Worm (Caenorhabditis elegans) whole organism, L1 larva: ENCODE measurements around the gene srz-66.
A peak's percentile ranks its signal among the peaks of the same experiment; 100 is the strongest.

Source experiments
- C16A3.4 ChIP-seq: fragments of 150-350 bp; optimal IDR thresholded peaks from 2 replicates; lab custom pipeline; 2014; ENCODE audit warnings: missing biosample characterization, missing genetic modification characterization
- C34B4.2 ChIP-seq: sonication (generic microtip); optimal IDR thresholded peaks from 2 replicates; lab custom pipeline; 2017; ENCODE audit warnings: mild to moderate bottlenecking, missing genetic modification characterization, missing compliant biosample characterization
- Y116A8C.19 ChIP-seq: sonication (generic microtip); optimal IDR thresholded peaks from 2 replicates; lab custom pipeline; 2016; ENCODE audit warnings: missing compliant biosample characterization, missing genetic modification characterization, borderline replicate concordance
- aha-1 ChIP-seq: fragments of 150-350 bp; optimal IDR thresholded peaks from 2 replicates; lab custom pipeline; 2014; ENCODE audit warnings: missing biosample characterization, missing genetic modification characterization
- alr-1 ChIP-seq: fragments of 200-800 bp; sonication (Bioruptor generic); optimal IDR thresholded peaks from 2 replicates; lab custom pipeline; 2018; ENCODE audit warnings: borderline replicate concordance, mild to moderate bottlenecking, missing genetic modification characterization, missing compliant biosample characterization
- aly-2 ChIP-seq: fragments of 150-350 bp; optimal IDR thresholded peaks from 2 replicates; lab custom pipeline; 2014; ENCODE audit warnings: missing biosample characterization, missing genetic modification characterization
- ceh-8 ChIP-seq: fragments of 200-800 bp; sonication (Bioruptor generic); optimal IDR thresholded peaks from 2 replicates; lab custom pipeline; 2018; ENCODE audit warnings: mild to moderate bottlenecking, missing genetic modification characterization, moderate library complexity, missing compliant biosample characterization
- ceh-82 ChIP-seq, 3 experiments: fragments of 150-350 bp in 1 of 3; sonication (generic microtip) in 2 of 3; optimal IDR thresholded peaks; 2 replicates each; lab custom pipeline; 2014 to 2017; ENCODE audit warnings: missing biosample characterization in 3 of 3, missing genetic modification characterization in 3 of 3
- ceh-90 ChIP-seq: sonication (generic microtip); optimal IDR thresholded peaks from 2 replicates; lab custom pipeline; 2016; ENCODE audit warnings: missing genetic modification characterization, missing compliant biosample characterization
- dpl-1 ChIP-seq, 3 experiments: fragments of 150-350 bp in 2 of 3; sonication (generic microtip) in 1 of 3; optimal IDR thresholded peaks; 2 replicates each; lab custom pipeline; 2014 to 2017; ENCODE audit warnings: missing biosample characterization in 3 of 3, missing genetic modification characterization in 3 of 3, missing genetic modification reagents in 3 of 3
- dsc-1 ChIP-seq: sonication (generic microtip); optimal IDR thresholded peaks from 2 replicates; lab custom pipeline; 2016; ENCODE audit warnings: mild to moderate bottlenecking, missing genetic modification characterization, missing compliant biosample characterization
- efl-1 ChIP-seq, 4 experiments: fragments of 150-350 bp; optimal IDR thresholded peaks in 3 of 4; peaks in 1 of 4; 1 replicate in 1 of 4; 2 replicates in 3 of 4; lab custom pipeline; 2014; ENCODE audit warnings: missing biosample characterization in 2 of 4, missing genetic modification characterization in 2 of 4, missing genetic modification reagents in 2 of 4
- efl-3 ChIP-seq: fragments of 200-800 bp; sonication (Bioruptor generic); optimal IDR thresholded peaks from 2 replicates; lab custom pipeline; 2018; ENCODE audit warnings: mild to moderate bottlenecking, missing genetic modification characterization, missing compliant biosample characterization
- elt-2 ChIP-seq: sonication (generic microtip); optimal IDR thresholded peaks from 2 replicates; lab custom pipeline; 2016; ENCODE audit warnings: missing genetic modification characterization, mild to moderate bottlenecking, inconsistent platforms, missing compliant biosample characterization, missing genetic modification reagents
- fkh-10 ChIP-seq: sonication (generic microtip); optimal IDR thresholded peaks from 2 replicates; lab custom pipeline; 2017; ENCODE audit warnings: missing biosample characterization, missing genetic modification reagents, missing genetic modification characterization
- fkh-4 ChIP-seq: sonication (generic microtip); optimal IDR thresholded peaks from 2 replicates; lab custom pipeline; 2016; ENCODE audit warnings: missing compliant biosample characterization, missing genetic modification characterization, borderline replicate concordance
- hlh-17 ChIP-seq: fragments of 200-800 bp; sonication (Bioruptor generic); optimal IDR thresholded peaks from 2 replicates; lab custom pipeline; 2018; ENCODE audit warnings: missing genetic modification characterization, mild to moderate bottlenecking, missing compliant biosample characterization, moderate library complexity, borderline replicate concordance
- hlh-4 ChIP-seq: sonication (generic microtip); optimal IDR thresholded peaks from 2 replicates; lab custom pipeline; 2016; ENCODE audit warnings: mild to moderate bottlenecking, missing genetic modification characterization, missing compliant biosample characterization
- lin-15B ChIP-seq: fragments of 150-350 bp; sonication (generic microtip); optimal IDR thresholded peaks from 3 replicates; lab custom pipeline; 2014; ENCODE audit warnings: missing biosample characterization, missing genetic modification characterization
- lsy-2 ChIP-seq, 2 experiments: fragments of 150-350 bp; optimal IDR thresholded peaks; 2 replicates each; lab custom pipeline; 2014; ENCODE audit warnings: missing biosample characterization in 2 of 2, missing genetic modification characterization in 2 of 2
- mep-1 ChIP-seq: fragments of 150-350 bp; optimal IDR thresholded peaks from 2 replicates; lab custom pipeline; 2014; ENCODE audit warnings: missing biosample characterization, missing genetic modification characterization
- nhr-237 ChIP-seq: fragments of 150-350 bp; optimal IDR thresholded peaks from 2 replicates; lab custom pipeline; 2014; ENCODE audit warnings: missing biosample characterization, missing genetic modification characterization
- nhr-28 ChIP-seq: fragments of 150-350 bp; optimal IDR thresholded peaks from 2 replicates; lab custom pipeline; 2014; ENCODE audit warnings: missing biosample characterization, missing genetic modification characterization
- nhr-47 ChIP-seq: sonication (generic microtip); optimal IDR thresholded peaks from 2 replicates; lab custom pipeline; 2016; ENCODE audit warnings: mild to moderate bottlenecking, missing genetic modification characterization, moderate library complexity, missing compliant biosample characterization
- nhr-71 ChIP-seq: sonication (generic microtip); optimal IDR thresholded peaks from 2 replicates; lab custom pipeline; 2016; ENCODE audit warnings: mild to moderate bottlenecking, missing genetic modification characterization, moderate library complexity, missing compliant biosample characterization
- nhr-90 ChIP-seq: sonication (generic microtip); optimal IDR thresholded peaks from 2 replicates; lab custom pipeline; 2016; ENCODE audit warnings: mild to moderate bottlenecking, missing genetic modification characterization, missing compliant biosample characterization; ENCODE audit not compliant: poor library complexity
- pqm-1 ChIP-seq: sonication (generic microtip); optimal IDR thresholded peaks from 3 replicates; lab custom pipeline; 2017; ENCODE audit warnings: missing biosample characterization, missing genetic modification characterization
- rnt-1 ChIP-seq: sonication (generic microtip); optimal IDR thresholded peaks from 2 replicates; lab custom pipeline; 2016; ENCODE audit warnings: mild to moderate bottlenecking, missing genetic modification characterization, moderate library complexity, missing compliant biosample characterization
- snpc-4 ChIP-seq: fragments of 150-350 bp; optimal IDR thresholded peaks from 2 replicates; lab custom pipeline; 2014; ENCODE audit warnings: missing biosample characterization, missing genetic modification characterization
- snu-23 ChIP-seq: sonication (generic microtip); optimal IDR thresholded peaks from 2 replicates; lab custom pipeline; 2016; ENCODE audit warnings: missing genetic modification characterization, missing compliant biosample characterization
- sup-37 ChIP-seq: fragments of 200-800 bp; sonication (Bioruptor generic); optimal IDR thresholded peaks from 2 replicates; lab custom pipeline; 2018; ENCODE audit warnings: mild to moderate bottlenecking, missing genetic modification characterization, missing compliant biosample characterization
- unc-130 ChIP-seq: fragments of 150-350 bp; optimal IDR thresholded peaks from 2 replicates; lab custom pipeline; 2017; ENCODE audit warnings: missing biosample characterization, missing genetic modification characterization, inconsistent platforms
- unc-62 ChIP-seq: fragments of 150-350 bp; optimal IDR thresholded peaks from 2 replicates; lab custom pipeline; 2014; ENCODE audit warnings: missing biosample characterization, missing genetic modification reagents, missing genetic modification characterization
- unc-86 ChIP-seq: sonication (generic microtip); optimal IDR thresholded peaks from 2 replicates; lab custom pipeline; 2016; ENCODE audit warnings: missing genetic modification characterization, missing compliant biosample characterization
- unc-98 ChIP-seq: fragments of 200-800 bp; sonication (Bioruptor generic); IDR thresholded peaks from 2 replicates; pipeline ENCODE4 v1.3.6; 2022; ENCODE audit warnings: missing genetic modification characterization, missing compliant biosample characterization
- xbp-1 ChIP-seq: sonication (generic microtip); optimal IDR thresholded peaks from 2 replicates; lab custom pipeline; 2016; ENCODE audit warnings: missing genetic modification characterization, missing compliant biosample characterization

The srz-66 gene

ce11 chrV:17178457-17178856, 11.1 kb upstream of the srz-66 start, which contains the start of gene srh-174:
Gene srh-174 (plus strand): TSS chrV:17178757.
- no peak for TF ChIP-seq aha-1 (tag; lab: Kevin White, UChicago)
- peak; percentile 45 for TF ChIP-seq hlh-4
- TF ChIP-seq unc-62 (GFP tag; lab: Kevin White, UChicago), result no peak

ce11 chrV:17177967-17178366, 10.6 kb upstream of the srz-66 start, which contains the start of gene srsx-1:
Gene srsx-1 (minus strand): TSS chrV:17178067.
- TF ChIP-seq efl-3, result no peak
- TF ChIP-seq mep-1 (tag; lab: Kevin White, UChicago), result no peak
- no peak for TF ChIP-seq elt-2
- TF ChIP-seq dpl-1 (GFP tag; optimal IDR thresholded peaks at IDR 0.05; lab: Kevin White, UChicago), result no peak
- no peak for TF ChIP-seq hlh-17
- TF ChIP-seq sup-37 (GFP tag; lab: Kevin White, UChicago), result no peak
- no peak for TF ChIP-seq C16A3.4 (tag; lab: Kevin White, UChicago)
- no peak for TF ChIP-seq xbp-1 (tag; lab: Kevin White, UChicago)
- no peak for TF ChIP-seq unc-130 (tag; lab: Kevin White, UChicago)
- TF ChIP-seq nhr-237 (tag; lab: Kevin White, UChicago), result no peak
- TF ChIP-seq snpc-4 (tag; lab: Kevin White, UChicago), result no peak
- no peak for TF ChIP-seq efl-1 (optimal IDR thresholded peaks at IDR 0.05; lab: Kevin White, UChicago)
- TF ChIP-seq efl-1 (GFP tag; optimal IDR thresholded peaks at IDR 0.05 in 1 of 2; lab: Kevin White, UChicago), result no peak
- TF ChIP-seq nhr-71 (tag; lab: Kevin White, UChicago), result no peak
- no peak for TF ChIP-seq snu-23 (GFP tag; lab: Kevin White, UChicago)
- TF ChIP-seq fkh-4 (tag; lab: Kevin White, UChicago), result no peak
- TF ChIP-seq rnt-1 (tag; lab: Kevin White, UChicago), result no peak
- TF ChIP-seq, all 84 proteins: peak for 0

- TF ChIP-seq alr-1 (no peak), ceh-82 (tag; optimal IDR thresholded peaks at IDR 0.05; lab: Kevin White, UChicago) (no peak), pqm-1 (tag; lab: Kevin White, UChicago) (no peak), nhr-71 (tag; lab: Kevin White, UChicago) (no peak), nhr-28 (tag; lab: Kevin White, UChicago) (no peak), nhr-90 (tag; lab: Kevin White, UChicago) (no peak), unc-86 (no peak), hlh-4 (no peak), nhr-47 (tag; lab: Kevin White, UChicago) (no peak), ceh-90 (tag; lab: Kevin White, UChicago) (no peak), aha-1 (tag; lab: Kevin White, UChicago) (no peak), snpc-4 (tag; lab: Kevin White, UChicago) (no peak), lsy-2 (tag; optimal IDR thresholded peaks at IDR 0.05; lab: Kevin White, UChicago) (no peak), snu-23 (GFP tag; lab: Kevin White, UChicago) (no peak), fkh-10 (GFP tag; lab: Kevin White, UChicago) (no peak), unc-98 (GFP tag; lab: Robert Waterston, UW) (no peak), dsc-1 (tag; lab: Kevin White, UChicago) (no peak), Y116A8C.19 (tag; lab: Kevin White, UChicago) (no peak), fkh-4 (tag; lab: Kevin White, UChicago) (no peak), C34B4.2 (no peak)
Measured at ce11 chrV:17173738-17174137, 6.4 kb upstream of the srz-66 start, which contains the start of gene srbc-25. Gene srbc-25 (plus strand): TSS chrV:17174038.

ce11 chrV:17171551-17171950, 4.2 kb upstream of the srz-66 start, which contains the start of gene srbc-26:
Gene srbc-26 (plus strand): TSS chrV:17171851.
- TF ChIP-seq aha-1 (tag; lab: Kevin White, UChicago), result no peak
- TF ChIP-seq aly-2 (tag; lab: Kevin White, UChicago), result no peak
- no peak for TF ChIP-seq elt-2
- TF ChIP-seq ceh-8 (GFP tag; lab: Kevin White, UChicago), result no peak
- TF ChIP-seq lin-15B (tag; lab: Kevin White, UChicago), result no peak
- TF ChIP-seq, all 84 proteins: peak for 0
